Fruit fly (Drosophila melanogaster) S2 (cell line): ENCODE data around the gene snk.

ENCODE experiments used
- CG8478 ChIP-seq: fragments of >200 bp; optimal IDR thresholded peaks from 2 replicates; lab custom pipeline; 2018
- CTCF ChIP-seq, 2 experiments: fragments of >200 bp; optimal IDR thresholded peaks; 2 replicates each; lab custom pipeline; 2018

The snk gene

DNA sequence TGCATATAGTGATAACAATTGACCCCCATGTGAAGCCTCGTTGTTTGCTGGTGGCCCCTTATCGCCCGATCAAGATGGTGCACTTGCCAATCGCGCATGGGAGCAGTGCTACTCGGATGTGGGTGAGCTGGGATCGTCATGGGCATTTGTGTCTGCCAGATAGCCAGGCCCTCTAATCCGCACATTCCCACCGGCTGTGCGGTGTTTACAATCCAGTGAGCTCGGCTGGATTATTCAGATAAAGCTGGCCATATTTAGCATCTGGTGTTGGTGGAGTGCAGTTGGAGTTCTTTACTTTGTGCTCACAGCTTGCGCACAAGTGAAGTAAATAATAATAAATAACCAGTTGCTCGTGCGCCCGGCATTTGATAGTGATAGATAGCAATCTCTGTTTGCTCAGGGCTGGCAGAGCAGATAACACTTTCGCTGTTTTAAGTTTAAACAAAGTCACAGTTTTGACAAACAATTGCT, 9.6 kb downstream of the snk start:
- TF ChIP-seq CG8478 (no peak), CTCF (optimal IDR thresholded peaks at IDR 0.05; lab: Kevin White, UChicago) (no peak)

dm6 chr3R:13032323-13032722, 10.2 kb downstream of the snk start, which contains the start of gene ry:
Gene ry, plus strand, starts transcription at chr3R:13032528.
- TF ChIP-seq CTCF (optimal IDR thresholded peaks at IDR 0.05; lab: Kevin White, UChicago) (no peak), CG8478 (no peak)

DNA sequence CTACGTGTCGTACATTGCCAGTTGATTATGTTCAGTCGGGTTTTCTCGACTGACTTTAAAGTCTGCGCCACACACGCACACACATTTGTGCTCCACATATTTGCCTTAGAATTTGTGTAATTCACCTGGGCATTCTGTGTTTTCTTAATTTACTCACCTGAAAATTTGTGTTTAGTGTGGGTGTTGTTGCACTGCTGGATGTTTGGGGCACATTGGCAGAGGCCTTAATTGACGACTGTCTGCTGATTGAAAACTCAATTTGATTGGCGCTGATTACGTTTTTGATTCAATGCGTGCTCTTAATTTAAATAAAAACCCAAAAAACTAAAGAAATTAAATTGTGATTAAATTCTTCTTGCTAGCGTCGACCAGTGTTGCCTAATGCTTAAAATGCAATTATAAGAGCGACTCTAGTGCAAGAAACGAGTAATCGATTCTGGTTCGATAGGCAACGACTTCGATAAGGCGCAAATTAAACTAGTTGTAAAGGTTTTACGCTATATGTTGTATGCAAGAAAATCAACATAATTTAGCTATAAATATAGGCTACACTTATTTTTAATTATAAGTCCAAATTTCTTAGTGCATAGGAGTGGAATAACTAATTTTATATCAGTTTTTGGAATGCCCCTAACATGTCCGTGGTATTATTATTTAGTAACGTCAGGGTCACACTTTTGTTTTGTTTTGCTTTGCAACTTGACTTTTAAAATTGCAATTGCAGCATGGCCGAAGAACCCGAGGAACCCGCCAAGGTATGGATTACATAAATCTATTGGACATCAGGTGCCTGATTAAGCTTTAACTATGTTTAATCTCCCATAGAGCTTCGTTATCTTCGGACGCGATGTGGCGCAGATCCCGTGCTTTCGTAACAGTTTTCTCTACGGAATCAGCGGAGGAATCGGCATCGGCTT, 12.1 kb downstream of the snk start, which contains the start of the genes CG46281 and CG46280:
Gene CG46281 (minus strand): TSS at position 51 of the 917 bp plus-strand sequence.
Gene CG46280 (minus strand): TSS at position 403 of the 917 bp plus-strand sequence.
- no peak for TF ChIP-seq CTCF (optimal IDR thresholded peaks at IDR 0.05; lab: Kevin White, UChicago)
- TF ChIP-seq CG8478 = no peak

- TF ChIP-seq CG8478 = no peak
- no peak for TF ChIP-seq CTCF (optimal IDR thresholded peaks at IDR 0.05; lab: Kevin White, UChicago)
Observed at dm6 chr3R:13018995-13019394, 23.6 kb downstream of the snk start.

DNA sequence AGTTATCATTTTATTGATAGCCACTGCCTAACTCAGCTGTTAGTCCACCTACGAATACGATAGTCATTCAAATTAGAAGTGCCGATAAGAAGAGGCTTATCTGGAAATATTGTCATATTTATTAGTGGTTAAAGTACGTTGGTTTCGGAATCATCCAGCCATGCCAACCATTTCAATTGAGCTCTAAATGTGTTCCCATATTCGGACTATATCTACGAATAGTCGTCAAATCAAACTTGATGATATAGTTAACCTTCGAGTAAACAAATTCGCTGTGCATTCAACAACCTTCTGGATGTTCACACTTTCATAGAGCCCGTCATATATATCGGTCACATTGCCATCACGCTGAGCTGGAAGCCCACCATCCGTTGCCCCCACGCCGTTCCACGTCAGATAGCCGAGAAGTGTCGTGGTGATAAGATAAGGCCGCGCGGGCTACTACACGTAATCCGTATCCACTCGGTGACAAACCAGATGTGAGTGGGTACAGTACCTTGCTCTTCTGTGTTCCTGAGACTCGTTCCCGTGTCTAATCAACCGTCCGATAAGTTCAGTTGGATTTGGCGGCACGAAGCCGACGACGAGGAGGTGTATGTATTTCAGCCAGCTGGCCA, 24.2 kb downstream of the snk start:
- TF ChIP-seq CG8478 = no peak
- TF ChIP-seq CTCF (optimal IDR thresholded peaks at IDR 0.05; lab: Kevin White, UChicago) = no peak

dm6 chr3R:13017623-13018036, 24.9 kb downstream of the snk start:
- TF ChIP-seq CTCF (optimal IDR thresholded peaks at IDR 0.05; lab: Kevin White, UChicago) = no peak
- no peak for TF ChIP-seq CG8478

dm6 chr3R:13015811-13016766, 26.5 kb downstream of the snk start:
- TF ChIP-seq CTCF (optimal IDR thresholded peaks at IDR 0.05; lab: Kevin White, UChicago) (no peak), CG8478 (no peak)

- TF ChIP-seq CG8478 (no peak), CTCF (optimal IDR thresholded peaks at IDR 0.05; lab: Kevin White, UChicago) (no peak)
Observed at dm6 chr3R:13015402-13015801, 27.2 kb downstream of the snk start.

- no peak for TF ChIP-seq CTCF (optimal IDR thresholded peaks at IDR 0.05; lab: Kevin White, UChicago)
- no peak for TF ChIP-seq CG8478
Observed at dm6 chr3R:13014168-13014881, 28.2 kb downstream of the snk start.

DNA sequence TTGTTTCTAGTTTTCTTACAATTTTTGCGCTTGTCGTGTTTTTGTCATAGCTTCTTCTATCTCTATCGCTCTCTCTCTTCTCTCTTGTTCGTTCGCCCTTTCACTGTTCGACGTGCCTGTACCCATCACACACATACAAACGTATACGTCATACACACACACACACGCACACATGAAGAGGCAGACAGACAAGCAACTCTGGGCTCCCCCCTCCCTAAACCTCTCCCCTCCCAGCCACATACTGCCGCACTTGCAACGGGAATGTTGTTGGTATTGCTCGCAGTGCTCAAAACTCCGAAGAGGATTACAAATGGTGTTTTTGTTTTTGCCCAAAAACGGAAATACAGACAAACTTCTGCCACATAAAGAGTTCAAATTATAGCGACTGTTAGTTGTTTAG, 29.6 kb downstream of the snk start:
- TF ChIP-seq CG8478 (no peak), CTCF (optimal IDR thresholded peaks at IDR 0.05; lab: Kevin White, UChicago) (no peak)

- no peak for TF ChIP-seq CTCF (optimal IDR thresholded peaks at IDR 0.05; lab: Kevin White, UChicago)
- no peak for TF ChIP-seq CG8478
Observed at dm6 chr3R:13012351-13012750, 30.2 kb downstream of the snk start.

DNA sequence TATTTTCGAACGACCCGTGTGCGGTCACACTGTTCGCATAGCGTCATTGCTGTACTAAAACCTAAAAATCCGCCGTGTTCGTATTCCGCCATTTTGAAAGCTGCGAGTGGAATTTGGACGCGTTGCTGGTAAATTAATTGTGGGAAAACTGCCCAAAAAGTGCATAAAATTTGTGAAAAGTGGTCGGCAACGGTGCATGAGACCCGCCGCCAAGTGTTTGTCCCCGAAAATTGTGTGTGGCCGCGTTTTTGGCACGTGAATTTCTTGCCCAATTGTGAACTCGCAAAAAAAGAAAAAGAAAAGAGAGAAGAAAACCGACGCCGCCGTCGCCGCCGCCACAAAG, 31.0 kb downstream of the snk start, which contains the start of gene CtBP:
Gene CtBP (plus strand): TSS at position 29 of the 343 bp plus-strand sequence.
- TF ChIP-seq CTCF (optimal IDR thresholded peaks at IDR 0.05; lab: Kevin White, UChicago) = no peak
- TF ChIP-seq CG8478 = no peak

DNA sequence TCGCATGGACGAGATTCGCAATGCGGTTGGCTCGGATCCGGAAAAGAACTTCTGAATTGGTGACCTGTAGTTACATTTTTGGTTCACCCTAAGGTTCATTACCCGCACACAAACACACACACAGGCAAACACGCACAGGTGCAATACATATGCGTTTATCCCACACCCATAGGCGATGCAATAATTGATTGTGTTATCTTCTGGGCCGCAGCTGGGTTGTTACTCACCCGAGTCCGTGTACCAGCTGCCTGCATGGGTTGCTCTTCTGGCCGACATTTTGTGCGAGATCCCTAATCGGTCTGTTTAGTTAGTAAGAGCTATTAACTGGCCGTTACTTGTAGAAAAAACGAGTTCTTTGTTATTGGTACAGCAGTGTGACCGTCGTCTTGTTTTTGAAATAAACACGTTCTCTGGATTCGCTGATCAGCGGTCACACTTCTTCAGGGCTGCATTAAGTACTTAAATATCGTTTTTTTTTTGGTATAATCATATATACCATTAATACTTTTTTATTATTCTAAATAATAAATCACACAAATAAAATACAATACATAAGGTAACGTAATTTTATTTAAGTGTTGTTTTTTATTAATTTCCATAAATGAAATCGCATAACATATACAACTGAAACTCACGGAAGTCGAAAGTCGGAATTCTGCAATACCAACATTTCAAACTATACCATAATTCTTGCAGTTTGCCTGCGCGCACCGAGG, 31.5 kb downstream of the snk start, which contains the start of gene CG8031:
Gene CG8031 (minus strand): TSS at position 406 of the 716 bp plus-strand sequence.
- TF ChIP-seq CTCF (optimal IDR thresholded peaks at IDR 0.05; lab: Kevin White, UChicago) = no peak
- no peak for TF ChIP-seq CG8478

DNA sequence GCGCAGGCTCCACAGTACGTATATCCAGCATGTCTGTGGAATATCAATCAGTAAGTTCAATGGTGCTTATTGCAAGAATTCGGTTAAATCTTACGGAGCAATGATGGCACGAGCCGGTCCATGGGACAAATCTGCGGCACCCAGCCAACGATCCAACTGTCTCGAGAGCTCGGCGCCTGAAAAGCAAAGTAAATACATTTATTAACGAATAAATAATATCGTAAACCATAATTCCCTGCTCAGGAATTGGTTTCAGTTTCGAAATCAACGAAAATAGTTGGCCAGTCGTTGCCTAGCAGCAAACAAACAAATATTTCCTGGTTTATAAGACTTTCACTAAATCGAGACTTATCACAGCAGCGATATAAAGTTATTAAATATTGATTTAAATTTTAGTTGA, 33.0 kb downstream of the snk start, which contains the start of gene CG11656:
Gene CG11656 (plus strand): TSS at position 301 of the 400 bp plus-strand sequence.
- TF ChIP-seq CTCF (optimal IDR thresholded peaks at IDR 0.05; lab: Kevin White, UChicago) (no peak), CG8478 (no peak)
